Worm (Caenorhabditis elegans) whole organism, midembryonic: ENCODE results near the gene K03B4.8.

Experiments used
- cog-1 ChIP-seq: sonication (generic microtip); optimal IDR thresholded peaks from 2 replicates; lab custom pipeline; 2016; ENCODE audit warnings: missing genetic modification characterization, missing compliant biosample characterization
- klf-2 ChIP-seq: fragments of 200-800 bp; sonication (Bioruptor generic); conservative IDR thresholded peaks from 2 replicates; pipeline ENCODE4 v1.3.6; 2022; ENCODE audit warnings: missing genetic modification reagents, missing genetic modification characterization, missing compliant biosample characterization
- med-1 ChIP-seq: sonication (generic microtip); optimal IDR thresholded peaks from 2 replicates; lab custom pipeline; 2017; ENCODE audit warnings: missing genetic modification characterization, mild to moderate bottlenecking, missing compliant biosample characterization, antibody characterized with exemption, missing genetic modification reagents; ENCODE audit not compliant: insufficient read depth
- ztf-23 ChIP-seq: fragments of 200-800 bp; sonication (Bioruptor generic); IDR thresholded peaks from 2 replicates; pipeline ENCODE4 v1.3.6; 2022; ENCODE audit warnings: missing genetic modification reagents, missing genetic modification characterization, missing compliant biosample characterization

DNA sequence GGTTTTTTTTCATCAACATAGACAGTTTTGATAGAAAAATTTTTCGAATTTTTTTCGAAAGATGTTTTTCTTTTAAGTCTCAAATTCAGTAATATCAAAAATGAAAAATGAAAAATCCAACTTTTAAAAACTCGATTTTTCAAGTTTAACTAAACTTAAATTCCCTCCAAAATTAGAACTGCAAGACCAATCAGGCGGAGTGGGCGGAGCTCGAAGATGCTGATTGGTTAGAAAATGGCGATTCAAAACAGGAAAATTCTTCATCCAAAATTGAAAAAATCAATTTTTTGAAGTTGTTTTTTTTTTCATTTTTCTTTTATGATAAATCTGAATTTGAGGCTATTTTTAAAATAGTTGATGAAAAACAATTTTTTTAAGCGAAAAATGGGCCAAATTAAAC is 49.7 kb downstream of the K03B4.8 start:
- TF ChIP-seq cog-1 (no peak), med-1 (GFP tag; lab: Kevin White, UChicago) (no peak), ztf-23 (GFP tag; lab: Robert Waterston, UW) (no peak), klf-2 (no peak)
